Fruit fly (Drosophila melanogaster) whole organism, embryonic: Measurements from ENCODE around the gene CG15529.

Experiments used
- Adf1 ChIP-seq: fragments of 200-800 bp; sonication (Bioruptor generic); IDR thresholded peaks from 2 replicates; pipeline ENCODE4 v1.3.6; 2022; ENCODE audit warnings: missing biosample characterization, missing genetic modification characterization
- Antp ChIP-seq: fragments of 200-800 bp; sonication (Bioruptor generic); optimal IDR thresholded peaks from 3 replicates; lab custom pipeline; 2016; ENCODE audit warnings: missing biosample characterization, missing genetic modification characterization
- B-H1 ChIP-seq: fragments of 200-800 bp; sonication (Bioruptor generic); IDR thresholded peaks from 3 replicates; pipeline ENCODE4 v1.3.6; 2022; ENCODE audit warnings: missing biosample characterization, missing genetic modification characterization
- Bteb2 ChIP-seq: fragments of 200-800 bp; sonication (Bioruptor generic); optimal IDR thresholded peaks from 2 replicates; lab custom pipeline; 2016; ENCODE audit warnings: missing biosample characterization, missing genetic modification characterization
- CG10147 ChIP-seq: fragments of 200-800 bp; sonication (Bioruptor generic); optimal IDR thresholded peaks from 2 replicates; lab custom pipeline; 2019; ENCODE audit warnings: missing biosample characterization, mild to moderate bottlenecking, missing genetic modification characterization, moderate library complexity
- CG10431 ChIP-seq: fragments of 200-800 bp; sonication (Bioruptor generic); optimal IDR thresholded peaks from 3 replicates; lab custom pipeline; 2018; ENCODE audit warnings: missing biosample characterization, mild to moderate bottlenecking, missing genetic modification characterization
- CG11085 ChIP-seq: fragments of 200-800 bp; sonication (Bioruptor generic); IDR thresholded peaks from 2 replicates; pipeline ENCODE4 v1.3.6; 2022; ENCODE audit warnings: missing biosample characterization, missing genetic modification characterization
- CG11247 ChIP-seq: fragments of 200-800 bp; sonication (Bioruptor generic); IDR thresholded peaks from 2 replicates; pipeline ENCODE4 v1.3.6; 2022; ENCODE audit warnings: missing biosample characterization, missing genetic modification characterization
- CG11456 ChIP-seq: fragments of 200-800 bp; sonication (Bioruptor generic); IDR thresholded peaks from 3 replicates; pipeline ENCODE4 v1.3.6; 2022; ENCODE audit warnings: missing biosample characterization, missing genetic modification characterization
- CG11560 ChIP-seq: fragments of 200-800 bp; sonication (Bioruptor generic); IDR thresholded peaks from 3 replicates; pipeline ENCODE4 v1.3.6; 2022; ENCODE audit warnings: missing biosample characterization, missing genetic modification characterization
- CG12299 ChIP-seq: fragments of 200-800 bp; sonication (Bioruptor generic); optimal IDR thresholded peaks from 2 replicates; lab custom pipeline; 2018; ENCODE audit warnings: missing biosample characterization, mild to moderate bottlenecking, missing genetic modification characterization
- CG1233 ChIP-seq: fragments of 200-800 bp; sonication (Bioruptor generic); optimal IDR thresholded peaks from 4 replicates; lab custom pipeline; 2018; ENCODE audit warnings: missing biosample characterization, mild to moderate bottlenecking, missing genetic modification characterization
- CG14667 ChIP-seq: fragments of 200-800 bp; sonication (Bioruptor generic); IDR thresholded peaks from 2 replicates; pipeline ENCODE4 v1.3.6; 2022; ENCODE audit warnings: missing biosample characterization, missing genetic modification characterization
- CG14860 ChIP-seq: fragments of 200-800 bp; sonication (Bioruptor generic); IDR thresholded peaks from 3 replicates; pipeline ENCODE4 v1.3.6; 2022; ENCODE audit warnings: missing biosample characterization, missing genetic modification characterization; ENCODE audit not compliant: partially characterized antibody
- CG15269 ChIP-seq: fragments of 200-800 bp; sonication (Bioruptor generic); optimal IDR thresholded peaks from 2 replicates; lab custom pipeline; 2018; ENCODE audit warnings: missing biosample characterization, mild to moderate bottlenecking, missing genetic modification characterization, moderate library complexity
- CG15601 ChIP-seq: fragments of 200-800 bp; sonication (Bioruptor generic); optimal IDR thresholded peaks from 3 replicates; lab custom pipeline; 2019; ENCODE audit warnings: missing biosample characterization, mild to moderate bottlenecking, missing genetic modification characterization, moderate library complexity
- CG18011 ChIP-seq: fragments of 200-800 bp; sonication (Bioruptor generic); optimal IDR thresholded peaks from 2 replicates; lab custom pipeline; 2017; ENCODE audit warnings: missing biosample characterization, missing genetic modification characterization, mild to moderate bottlenecking, moderate library complexity, missing genotype
- CG3281 ChIP-seq: fragments of 200-800 bp; sonication (Bioruptor generic); optimal IDR thresholded peaks from 3 replicates; lab custom pipeline; 2017; ENCODE audit warnings: missing biosample characterization, mild to moderate bottlenecking, missing genetic modification characterization
- CG33557 ChIP-seq: fragments of 200-800 bp; sonication (Bioruptor generic); optimal IDR thresholded peaks from 2 replicates; lab custom pipeline; 2019; ENCODE audit warnings: missing biosample characterization, mild to moderate bottlenecking, missing genetic modification characterization, moderate library complexity
- CG7271 ChIP-seq: fragments of 200-800 bp; sonication (Bioruptor generic); optimal IDR thresholded peaks from 2 replicates; lab custom pipeline; 2018; ENCODE audit warnings: missing biosample characterization, mild to moderate bottlenecking, missing genetic modification characterization, moderate library complexity
- CHES-1-like ChIP-seq: fragments of 200-800 bp; sonication (Bioruptor generic); optimal IDR thresholded peaks from 2 replicates; lab custom pipeline; 2016; ENCODE audit warnings: missing biosample characterization, missing genetic modification characterization
- CoRest ChIP-seq: fragments of 200-800 bp; sonication (Bioruptor generic); optimal IDR thresholded peaks from 3 replicates; lab custom pipeline; 2018; ENCODE audit warnings: missing biosample characterization, mild to moderate bottlenecking, missing genetic modification characterization, moderate library complexity
- Dip3 ChIP-seq: fragments of 200-800 bp; sonication (Bioruptor generic); optimal IDR thresholded peaks from 3 replicates; lab custom pipeline; 2016; ENCODE audit warnings: missing biosample characterization, missing genetic modification characterization
- Doc2 ChIP-seq: fragments of 200-800 bp; sonication (Bioruptor generic); IDR thresholded peaks from 2 replicates; pipeline ENCODE4 v1.3.6; 2022; ENCODE audit warnings: missing biosample characterization, missing genetic modification characterization
- H2.0 ChIP-seq: fragments of 200-800 bp; sonication (Bioruptor generic); IDR thresholded peaks from 2 replicates; pipeline ENCODE4 v1.3.6; 2022; ENCODE audit warnings: missing biosample characterization, missing genetic modification characterization
- Hand ChIP-seq: fragments of 200-800 bp; sonication (Bioruptor generic); optimal IDR thresholded peaks from 2 replicates; lab custom pipeline; 2017; ENCODE audit warnings: mild to moderate bottlenecking, missing biosample characterization, missing genetic modification reagents, missing genetic modification characterization
- Hr78 ChIP-seq, 2 experiments: fragments of 200-800 bp in 1 of 2; fragments of >200 bp in 1 of 2; sonication (Bioruptor generic) in 1 of 2; optimal IDR thresholded peaks; 2 replicates each; lab custom pipeline; 2017 to 2019; ENCODE audit warnings: missing biosample characterization in 2 of 2, missing genetic modification characterization in 2 of 2, mild to moderate bottlenecking in 1 of 2, moderate library complexity in 1 of 2
- Rfx ChIP-seq: fragments of 200-800 bp; sonication (Bioruptor generic); IDR thresholded peaks from 2 replicates; pipeline ENCODE4 v1.3.6; 2022; ENCODE audit warnings: missing biosample characterization, missing genetic modification characterization
- ap ChIP-seq: fragments of 200-800 bp; sonication (Bioruptor generic); IDR thresholded peaks from 2 replicates; pipeline ENCODE4 v1.3.6; 2022; ENCODE audit warnings: missing biosample characterization, missing genetic modification characterization
- az2 ChIP-seq: fragments of 200-800 bp; sonication (Bioruptor generic); optimal IDR thresholded peaks from 3 replicates; lab custom pipeline; 2016; ENCODE audit warnings: missing biosample characterization, missing genetic modification characterization
- chinmo ChIP-seq: fragments of 200-800 bp; sonication (Bioruptor generic); IDR thresholded peaks from 4 replicates; pipeline ENCODE4 v1.3.6; 2022; ENCODE audit warnings: missing biosample characterization, missing genetic modification characterization; ENCODE audit not compliant: partially characterized antibody
- dimm ChIP-seq: fragments of 200-800 bp; sonication (Bioruptor generic); IDR thresholded peaks from 2 replicates; pipeline ENCODE4 v1.3.6; 2022; ENCODE audit warnings: missing biosample characterization, missing genetic modification characterization
- disco-r ChIP-seq: fragments of 200-800 bp; sonication (Bioruptor generic); optimal IDR thresholded peaks from 2 replicates; lab custom pipeline; 2016; ENCODE audit warnings: missing biosample characterization, missing genetic modification characterization
- dpn ChIP-seq, 2 experiments: fragments of 200-800 bp; sonication (Bioruptor generic); optimal IDR thresholded peaks; 3 replicates each; lab custom pipeline; 2016; ENCODE audit warnings: missing biosample characterization in 2 of 2, missing genetic modification characterization in 2 of 2
- dysf ChIP-seq: fragments of 200-800 bp; sonication (Bioruptor generic); IDR thresholded peaks from 3 replicates; pipeline ENCODE4 v1.3.6; 2022; ENCODE audit warnings: missing biosample characterization, missing genetic modification characterization
- eyg ChIP-seq: fragments of 200-800 bp; sonication (Bioruptor generic); optimal IDR thresholded peaks from 3 replicates; lab custom pipeline; 2016; ENCODE audit warnings: missing biosample characterization, missing genetic modification characterization
- ftz-f1 ChIP-seq: fragments of 200-800 bp; sonication (Bioruptor generic); optimal IDR thresholded peaks from 2 replicates; lab custom pipeline; 2016; ENCODE audit warnings: missing biosample characterization, missing genetic modification characterization
- grn ChIP-seq: fragments of 200-800 bp; sonication (Bioruptor generic); optimal IDR thresholded peaks from 3 replicates; lab custom pipeline; 2017; ENCODE audit warnings: missing biosample characterization, missing genetic modification characterization
- gro ChIP-seq: fragments of 200-800 bp; sonication (Bioruptor generic); optimal IDR thresholded peaks from 2 replicates; lab custom pipeline; 2016; ENCODE audit warnings: missing biosample characterization, missing genetic modification characterization
- ham ChIP-seq: fragments of 200-800 bp; sonication (Bioruptor generic); IDR thresholded peaks from 2 replicates; pipeline ENCODE4 v1.3.6; 2022; ENCODE audit warnings: missing biosample characterization, missing genetic modification characterization
- lab ChIP-seq: fragments of 200-800 bp; sonication (Bioruptor generic); optimal IDR thresholded peaks from 3 replicates; lab custom pipeline; 2017; ENCODE audit warnings: missing biosample characterization, missing genetic modification characterization, mild to moderate bottlenecking, moderate library complexity, missing genetic modification reagents
- mirr ChIP-seq: fragments of 200-800 bp; sonication (Bioruptor generic); optimal IDR thresholded peaks from 3 replicates; lab custom pipeline; 2018; ENCODE audit warnings: missing biosample characterization, mild to moderate bottlenecking, missing genetic modification characterization
- pan ChIP-seq, 4 experiments: fragments of >200 bp in 3 of 4; fragments of 200-800 bp in 1 of 4; sonication (Bioruptor generic) in 1 of 4; optimal IDR thresholded peaks in 3 of 4; IDR thresholded peaks in 1 of 4; 2 replicates each; pipeline versions ENCODE4 v1.3.6 to Lab custom; 2017 to 2022; ENCODE audit warnings: missing biosample characterization in 2 of 4, missing genetic modification characterization in 2 of 4, mixed read lengths in 1 of 4
- pb ChIP-seq: fragments of 200-800 bp; sonication (Bioruptor generic); optimal IDR thresholded peaks from 3 replicates; lab custom pipeline; 2016; ENCODE audit warnings: missing biosample characterization, missing genetic modification characterization
- sisA ChIP-seq: fragments of 200-800 bp; sonication (Bioruptor generic); IDR thresholded peaks from 2 replicates; pipeline ENCODE4 v1.3.6; 2022; ENCODE audit warnings: missing biosample characterization, missing genetic modification characterization
- sqz ChIP-seq: fragments of 200-800 bp; sonication (Bioruptor generic); optimal IDR thresholded peaks from 3 replicates; lab custom pipeline; 2018; ENCODE audit warnings: missing biosample characterization, mild to moderate bottlenecking, missing genetic modification characterization
- sr ChIP-seq: fragments of 200-800 bp; sonication (Bioruptor generic); IDR thresholded peaks from 3 replicates; pipeline ENCODE4 v1.3.6; 2022; ENCODE audit warnings: missing biosample characterization, missing genetic modification characterization
- stwl ChIP-seq: fragments of 200-800 bp; sonication (Bioruptor generic); optimal IDR thresholded peaks from 3 replicates; lab custom pipeline; 2018; ENCODE audit warnings: missing biosample characterization, mild to moderate bottlenecking, missing genetic modification characterization, moderate library complexity
- tup ChIP-seq: fragments of 200-800 bp; sonication (Bioruptor generic); optimal IDR thresholded peaks from 2 replicates; lab custom pipeline; 2016; ENCODE audit warnings: missing biosample characterization, mild to moderate bottlenecking, missing genetic modification characterization, moderate library complexity
- usp ChIP-seq: fragments of >200 bp; optimal IDR thresholded peaks from 2 replicates; lab custom pipeline; 2017; ENCODE audit warnings: missing biosample characterization, missing genetic modification characterization

CG15529 gene

DNA sequence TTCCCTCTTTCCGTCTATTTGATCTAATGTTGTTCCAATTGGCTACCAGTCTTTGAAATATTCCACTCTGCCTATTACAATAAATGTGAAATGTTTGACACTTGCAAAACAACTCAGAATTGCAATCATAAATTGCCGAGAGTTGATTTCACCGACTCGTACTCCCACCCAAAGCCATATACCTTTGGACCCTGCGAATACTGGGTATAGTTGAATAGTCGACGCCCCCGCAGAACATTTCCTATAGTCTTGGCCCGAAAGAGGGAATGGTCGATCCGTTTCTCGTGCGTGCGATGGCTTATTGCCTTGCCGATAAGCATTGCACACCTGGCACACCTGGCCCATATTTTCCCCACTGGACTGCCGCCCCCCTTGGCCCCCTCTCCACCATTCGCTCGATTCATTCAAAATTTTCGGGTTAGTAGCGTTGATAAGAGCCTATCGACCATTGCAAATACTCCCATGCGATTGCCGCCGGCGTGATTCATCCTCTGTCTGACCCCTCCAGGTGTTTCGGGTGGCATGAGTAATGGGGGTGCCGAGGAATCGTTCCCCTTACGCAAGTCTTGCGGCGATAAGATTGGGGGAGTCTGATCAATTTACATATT lies 48.3 kb downstream of the CG15529 start (continued):
- TF ChIP-seq lab (GFP tag; lab: Kevin White, UChicago) (peak; percentile 57), grn (GFP tag; lab: Kevin White, UChicago) (peak; percentile 7), usp (no peak), CG18011 (GFP tag; lab: Kevin White, UChicago) (no peak), CG10431 (GFP tag; lab: Kevin White, UChicago) (no peak), pb (GFP tag; lab: Kevin White, UChicago) (no peak), CoRest (tag; lab: Kevin White, UChicago) (peak; percentile 22), CG12299 (tag; lab: Kevin White, UChicago) (no peak), sqz (no peak), CG15601 (tag; lab: Kevin White, UChicago) (no peak), CG15269 (peak; percentile 35), CG14860 (GFP tag; lab: Robert Waterston, UW) (no peak), Doc2 (GFP tag; lab: Robert Waterston, UW) (no peak), CG7271 (tag; lab: Kevin White, UChicago) (no peak), CG1233 (GFP tag; lab: Kevin White, UChicago) (no peak), chinmo (peak; percentile 71; the same call in 2 of the 4 replicates), Hr78 (GFP tag; optimal IDR thresholded peaks at IDR 0.05; lab: Kevin White, UChicago) (peak in 1 of 2 experiments; percentile 46), Bteb2 (GFP tag; lab: Kevin White, UChicago) (peak; percentile 21), Dip3 (peak; percentile 27), Hand (GFP tag; lab: Kevin White, UChicago) (no peak), CG33557 (GFP tag; lab: Kevin White, UChicago) (no peak), B-H1 (GFP tag; lab: Robert Waterston, UW) (no peak), CG11085 (GFP tag; lab: Robert Waterston, UW) (no peak), stwl (tag; lab: Kevin White, UChicago) (no peak), CHES-1-like (peak; percentile 15), ham (0 out of 2 replicates have a peak, but pooled peaks have one; percentile 5), CG11456 (GFP tag; lab: Robert Waterston, UW) (peak; percentile 71; the same call in 2 of the 3 replicates), ftz-f1 (GFP tag; lab: Kevin White, UChicago) (no peak), pan (optimal IDR thresholded peaks at IDR 0.05; lab: Kevin White, UChicago) (no peak), pan (GFP tag; optimal IDR thresholded peaks at IDR 0.05 in 1 of 2, IDR thresholded peaks at IDR 0.05 in 1 of 2) (no peak), ap (GFP tag; lab: Robert Waterston, UW) (no peak), dysf (GFP tag; lab: Robert Waterston, UW) (peak; percentile 64), sisA (GFP tag; lab: Robert Waterston, UW) (no peak), dimm (GFP tag; lab: Robert Waterston, UW) (0 out of 2 replicates have a peak, but pooled peaks have one; percentile 22), CG14667 (GFP tag; lab: Robert Waterston, UW) (no peak), dpn (GFP tag; optimal IDR thresholded peaks at IDR 0.05; lab: Kevin White, UChicago) (peak; percentile 24 to 44), CG10147 (GFP tag; lab: Kevin White, UChicago) (no peak), tup (GFP tag; lab: Kevin White, UChicago) (no peak), gro (no peak), sr (GFP tag; lab: Robert Waterston, UW) (peak; percentile 85), CG11247 (no peak), Adf1 (GFP tag; lab: Robert Waterston, UW) (peak; percentile 24; the same call in 1 of the 2 replicates), CG11560 (tag; lab: Robert Waterston, UW) (no peak), az2 (GFP tag; lab: Kevin White, UChicago) (no peak), eyg (GFP tag; lab: Kevin White, UChicago) (no peak), Rfx (GFP tag; lab: Robert Waterston, UW) (peak; percentile 26; the same call in 1 of the 2 replicates), disco-r (GFP tag; lab: Kevin White, UChicago) (no peak), Antp (peak; percentile 24), mirr (GFP tag; lab: Kevin White, UChicago) (peak; percentile 22), H2.0 (GFP tag; lab: Robert Waterston, UW) (no peak), CG3281 (GFP tag; lab: Kevin White, UChicago) (peak; percentile 7)
